Fruit fly (Drosophila melanogaster) whole organism, embryonic: ENCODE results near the gene ATPsynD.

Source experiments
- Ada2b ChIP-seq: fragments of 200-800 bp; sonication (Bioruptor generic); IDR thresholded peaks from 2 replicates; pipeline ENCODE4 v1.3.6; 2022; ENCODE audit warnings: missing biosample characterization, missing genetic modification characterization
- Atf-2 ChIP-seq: fragments of 200-800 bp; sonication (Bioruptor generic); optimal IDR thresholded peaks from 2 replicates; lab custom pipeline; 2016; ENCODE audit warnings: missing biosample characterization, missing genetic modification characterization
- Blimp-1 ChIP-seq: fragments of 200-800 bp; sonication (Bioruptor generic); optimal IDR thresholded peaks from 3 replicates; lab custom pipeline; 2018; ENCODE audit warnings: missing biosample characterization, missing genetic modification characterization, mild to moderate bottlenecking, moderate library complexity, missing genetic modification reagents
- CG10209 ChIP-seq: fragments of 200-800 bp; sonication (Bioruptor generic); optimal IDR thresholded peaks from 3 replicates; lab custom pipeline; 2017; ENCODE audit warnings: missing biosample characterization, mild to moderate bottlenecking, missing genetic modification characterization, missing genetic modification reagents
- CG10959 ChIP-seq: fragments of 200-800 bp; sonication (Bioruptor generic); IDR thresholded peaks from 2 replicates; pipeline ENCODE4 v1.3.6; 2022; ENCODE audit warnings: missing biosample characterization, missing genetic modification characterization
- CG12769 ChIP-seq: fragments of 200-800 bp; sonication (Bioruptor generic); optimal IDR thresholded peaks from 2 replicates; lab custom pipeline; 2019; ENCODE audit warnings: missing biosample characterization, mild to moderate bottlenecking, missing genetic modification characterization, moderate library complexity
- CG13287 ChIP-seq: fragments of 200-800 bp; sonication (Bioruptor generic); IDR thresholded peaks from 2 replicates; pipeline ENCODE4 v1.3.6; 2022; ENCODE audit warnings: missing biosample characterization, missing genetic modification characterization; ENCODE audit not compliant: partially characterized antibody
- CG13894 ChIP-seq: fragments of 200-800 bp; sonication (Bioruptor generic); optimal IDR thresholded peaks from 3 replicates; lab custom pipeline; 2018; ENCODE audit warnings: missing biosample characterization, mild to moderate bottlenecking, missing genetic modification characterization, moderate library complexity
- CG14050 ChIP-seq: fragments of 200-800 bp; sonication (Bioruptor generic); IDR thresholded peaks from 3 replicates; pipeline ENCODE4 v1.3.6; 2022; ENCODE audit warnings: missing biosample characterization, missing genetic modification characterization
- CG18262 ChIP-seq: fragments of 200-800 bp; optimal IDR thresholded peaks from 3 replicates; lab custom pipeline; 2019; ENCODE audit warnings: missing biosample characterization, mild to moderate bottlenecking, missing genetic modification characterization, moderate library complexity
- CG2116 ChIP-seq: fragments of 200-800 bp; sonication (Bioruptor generic); optimal IDR thresholded peaks from 3 replicates; lab custom pipeline; 2018; ENCODE audit warnings: missing biosample characterization, mild to moderate bottlenecking, missing genetic modification characterization
- CG3163 ChIP-seq: fragments of 200-800 bp; sonication (Bioruptor generic); optimal IDR thresholded peaks from 3 replicates; lab custom pipeline; 2016; ENCODE audit warnings: missing biosample characterization, missing genetic modification characterization
- CG3726 ChIP-seq: fragments of 200-800 bp; sonication (Bioruptor generic); IDR thresholded peaks from 3 replicates; pipeline ENCODE4, ENCODE4 v1.3.6; 2022; ENCODE audit warnings: missing biosample characterization, missing genetic modification characterization
- CG4360 ChIP-seq: fragments of 200-800 bp; sonication (Bioruptor generic); IDR thresholded peaks from 2 replicates; pipeline ENCODE4 v1.3.6; 2022; ENCODE audit warnings: missing biosample characterization, missing genetic modification characterization
- CG5953 ChIP-seq: fragments of 200-800 bp; sonication (Bioruptor generic); IDR thresholded peaks from 2 replicates; pipeline ENCODE4 v1.3.6; 2022; ENCODE audit warnings: missing biosample characterization, missing genetic modification characterization
- CG7745 ChIP-seq: fragments of 200-800 bp; sonication (Bioruptor generic); optimal IDR thresholded peaks from 2 replicates; lab custom pipeline; 2018; ENCODE audit warnings: missing biosample characterization, mild to moderate bottlenecking, missing genetic modification characterization, moderate library complexity
- CG8924 ChIP-seq: fragments of 200-800 bp; optimal IDR thresholded peaks from 3 replicates; lab custom pipeline; 2019; ENCODE audit warnings: missing biosample characterization, mild to moderate bottlenecking, missing genetic modification characterization, moderate library complexity
- Chrac-16 ChIP-seq: fragments of 200-800 bp; sonication (Bioruptor generic); optimal IDR thresholded peaks from 3 replicates; lab custom pipeline; 2016; ENCODE audit warnings: missing biosample characterization, missing genetic modification characterization
- Dad ChIP-seq: fragments of 200-800 bp; sonication (Bioruptor generic); optimal IDR thresholded peaks from 3 replicates; lab custom pipeline; 2016; ENCODE audit warnings: missing biosample characterization, missing genetic modification characterization
- Eip74EF ChIP-seq, 2 experiments: fragments of 200-800 bp in 1 of 2; fragments of >200 bp in 1 of 2; sonication (Bioruptor generic) in 1 of 2; optimal IDR thresholded peaks; 2 replicates each; lab custom pipeline; 2017 to 2019; ENCODE audit warnings: missing biosample characterization in 2 of 2, missing genetic modification characterization in 2 of 2, mild to moderate bottlenecking in 1 of 2, moderate library complexity in 1 of 2
- Hr39 ChIP-seq: fragments of >200 bp; optimal IDR thresholded peaks from 2 replicates; lab custom pipeline; 2017
- MESR4 ChIP-seq: fragments of 200-800 bp; sonication (Bioruptor generic); optimal IDR thresholded peaks from 2 replicates; lab custom pipeline; 2018; ENCODE audit warnings: missing biosample characterization, mild to moderate bottlenecking, missing genetic modification characterization, moderate library complexity
- Nf-YB ChIP-seq: fragments of 200-800 bp; sonication (Bioruptor generic); optimal IDR thresholded peaks from 3 replicates; lab custom pipeline; 2019; ENCODE audit warnings: missing biosample characterization, mild to moderate bottlenecking, missing genetic modification characterization, moderate library complexity
- Optix ChIP-seq: fragments of 200-800 bp; sonication (Bioruptor generic); IDR thresholded peaks from 3 replicates; pipeline ENCODE4 v1.3.6; 2022; ENCODE audit warnings: missing biosample characterization, missing genetic modification characterization
- abd-A ChIP-seq: fragments of 200-800 bp; sonication (Bioruptor generic); optimal IDR thresholded peaks from 3 replicates; lab custom pipeline; 2019; ENCODE audit warnings: missing biosample characterization, mild to moderate bottlenecking, missing genetic modification characterization, moderate library complexity
- ara ChIP-seq: fragments of 200-800 bp; sonication (Bioruptor generic); IDR thresholded peaks from 2 replicates; pipeline ENCODE4 v1.3.6; 2022; ENCODE audit warnings: missing biosample characterization, missing genetic modification characterization
- bowl ChIP-seq: fragments of 200-800 bp; sonication (Bioruptor generic); IDR thresholded peaks from 2 replicates; pipeline ENCODE4 v1.3.6; 2022; ENCODE audit warnings: missing biosample characterization, missing genetic modification characterization
- cato ChIP-seq: fragments of 200-800 bp; sonication (Bioruptor generic); optimal IDR thresholded peaks from 2 replicates; lab custom pipeline; 2016; ENCODE audit warnings: missing biosample characterization, missing genetic modification characterization, borderline replicate concordance
- chinmo ChIP-seq: fragments of 200-800 bp; sonication (Bioruptor generic); IDR thresholded peaks from 4 replicates; pipeline ENCODE4 v1.3.6; 2022; ENCODE audit warnings: missing biosample characterization, missing genetic modification characterization; ENCODE audit not compliant: partially characterized antibody
- chm ChIP-seq: fragments of 200-800 bp; sonication (Bioruptor generic); IDR thresholded peaks from 2 replicates; pipeline ENCODE4 v1.3.6; 2022; ENCODE audit warnings: missing biosample characterization, missing genetic modification characterization
- chn ChIP-seq: fragments of 200-800 bp; sonication (Bioruptor generic); optimal IDR thresholded peaks from 2 replicates; lab custom pipeline; 2016; ENCODE audit warnings: missing biosample characterization, missing genetic modification characterization
- crol ChIP-seq: fragments of 200-800 bp; sonication (Bioruptor generic); IDR thresholded peaks from 2 replicates; pipeline ENCODE4 v1.3.6; 2022; ENCODE audit warnings: missing biosample characterization, missing genetic modification characterization
- disco-r ChIP-seq: fragments of 200-800 bp; sonication (Bioruptor generic); optimal IDR thresholded peaks from 2 replicates; lab custom pipeline; 2016; ENCODE audit warnings: missing biosample characterization, missing genetic modification characterization
- en ChIP-seq: fragments of 200-800 bp; sonication (Bioruptor generic); optimal IDR thresholded peaks from 2 replicates; lab custom pipeline; 2016; ENCODE audit warnings: missing biosample characterization, missing genetic modification characterization
- gem ChIP-seq: fragments of 200-800 bp; sonication (Bioruptor generic); optimal IDR thresholded peaks from 2 replicates; lab custom pipeline; 2019; ENCODE audit warnings: missing biosample characterization, mild to moderate bottlenecking, missing genetic modification characterization, moderate library complexity
- klu ChIP-seq: fragments of 200-800 bp; sonication (Bioruptor generic); IDR thresholded peaks from 2 replicates; pipeline ENCODE4 v1.3.6; 2022; ENCODE audit warnings: missing biosample characterization, missing genetic modification characterization
- lab ChIP-seq: fragments of 200-800 bp; sonication (Bioruptor generic); optimal IDR thresholded peaks from 3 replicates; lab custom pipeline; 2017; ENCODE audit warnings: missing biosample characterization, missing genetic modification characterization, mild to moderate bottlenecking, moderate library complexity, missing genetic modification reagents
- nerfin-2 ChIP-seq: fragments of 200-800 bp; sonication (Bioruptor generic); IDR thresholded peaks from 2 replicates; pipeline ENCODE4 v1.3.6; 2022; ENCODE audit warnings: missing biosample characterization, missing genetic modification characterization; ENCODE audit not compliant: partially characterized antibody
- nom ChIP-seq: fragments of 200-800 bp; sonication (Bioruptor generic); optimal IDR thresholded peaks from 2 replicates; lab custom pipeline; 2017; ENCODE audit warnings: missing biosample characterization, missing genetic modification characterization, mild to moderate bottlenecking, moderate library complexity, missing genetic modification reagents
- oc ChIP-seq: fragments of 200-800 bp; sonication (Bioruptor generic); optimal IDR thresholded peaks from 2 replicates; lab custom pipeline; 2018; ENCODE audit warnings: missing biosample characterization, mild to moderate bottlenecking, missing genetic modification characterization, moderate library complexity
- prd ChIP-seq, 3 experiments: fragments of >200 bp in 2 of 3; fragments of 200-800 bp in 1 of 3; sonication (Bioruptor generic) in 1 of 3; optimal IDR thresholded peaks in 2 of 3; IDR thresholded peaks in 1 of 3; 2 replicates in 2 of 3; 3 replicates in 1 of 3; pipeline versions ENCODE4 v1.3.6 to Lab custom; 2017 to 2022; ENCODE audit warnings: missing biosample characterization in 1 of 3, missing genetic modification characterization in 1 of 3
- ranshi ChIP-seq: fragments of 200-800 bp; sonication (Bioruptor generic); IDR thresholded peaks from 2 replicates; pipeline ENCODE4 v1.3.6; 2022; ENCODE audit warnings: missing biosample characterization, missing genetic modification characterization
- repo ChIP-seq: fragments of 200-800 bp; sonication (Bioruptor generic); optimal IDR thresholded peaks from 2 replicates; lab custom pipeline; 2016; ENCODE audit warnings: missing biosample characterization, missing genetic modification characterization
- row ChIP-seq: fragments of 200-800 bp; sonication (Bioruptor generic); IDR thresholded peaks from 3 replicates; pipeline ENCODE4 v1.3.6; 2022; ENCODE audit warnings: missing biosample characterization, missing genetic modification characterization
- sd ChIP-seq: fragments of 200-800 bp; sonication (Bioruptor generic); optimal IDR thresholded peaks from 3 replicates; lab custom pipeline; 2018; ENCODE audit warnings: missing biosample characterization, mild to moderate bottlenecking, missing genetic modification characterization, moderate library complexity
- sima ChIP-seq: fragments of 200-800 bp; sonication (Bioruptor generic); optimal IDR thresholded peaks from 2 replicates; lab custom pipeline; 2016; ENCODE audit warnings: missing biosample characterization, missing genetic modification characterization
- so ChIP-seq: fragments of 200-800 bp; sonication (Bioruptor generic); IDR thresholded peaks from 3 replicates; pipeline ENCODE4 v1.3.6; 2022; ENCODE audit warnings: missing biosample characterization, missing genetic modification characterization
- vvl ChIP-seq: fragments of 200-800 bp; sonication (Bioruptor generic); IDR thresholded peaks from 2 replicates; pipeline ENCODE4 v1.3.6; 2022; ENCODE audit warnings: missing biosample characterization, missing genetic modification characterization
- wek ChIP-seq: fragments of 200-800 bp; sonication (Bioruptor generic); optimal IDR thresholded peaks from 3 replicates; lab custom pipeline; 2018; ENCODE audit warnings: missing biosample characterization, mild to moderate bottlenecking, missing genetic modification characterization, moderate library complexity
- yki ChIP-seq: fragments of >200 bp; optimal IDR thresholded peaks from 3 replicates; lab custom pipeline; 2018

The ATPsynD gene

dm6 chr3R:19111159-19111558 is 16.4 kb downstream of the ATPsynD start:
- TF ChIP-seq CG14050 (GFP tag; lab: Robert Waterston, UW), result no peak
- TF ChIP-seq gem, result no peak
- TF ChIP-seq CG4360 (GFP tag; lab: Robert Waterston, UW), result no peak
- 0 out of 2 replicates have a peak, but pooled peaks have one; percentile 13 for TF ChIP-seq crol (GFP tag; lab: Robert Waterston, UW)
- peak; percentile 64 for TF ChIP-seq oc (tag; lab: Kevin White, UChicago)
- no peak for TF ChIP-seq prd (optimal IDR thresholded peaks at IDR 0.05; lab: Kevin White, UChicago)
- no peak for TF ChIP-seq prd (GFP tag; IDR thresholded peaks at IDR 0.05; lab: Robert Waterston, UW)
- no peak for TF ChIP-seq CG7745 (tag; lab: Kevin White, UChicago)
- no peak for TF ChIP-seq CG5953
- TF ChIP-seq MESR4 (GFP tag; lab: Kevin White, UChicago), result no peak
- peak; percentile 63 for TF ChIP-seq sd (tag; lab: Kevin White, UChicago)
- no peak for TF ChIP-seq Chrac-16 (GFP tag; lab: Kevin White, UChicago)
- TF ChIP-seq CG3163 (GFP tag; lab: Kevin White, UChicago), result no peak
- TF ChIP-seq yki (lab: Kevin White, UChicago), result no peak
- TF ChIP-seq vvl (GFP tag; lab: Robert Waterston, UW), result peak; percentile 90
- TF ChIP-seq disco-r (GFP tag; lab: Kevin White, UChicago), result no peak
- no peak for TF ChIP-seq CG2116
- TF ChIP-seq CG12769 (tag; lab: Kevin White, UChicago), result peak; percentile 79
- TF ChIP-seq CG10209 (GFP tag; lab: Kevin White, UChicago), result no peak
- no peak for TF ChIP-seq lab (GFP tag; lab: Kevin White, UChicago)
- TF ChIP-seq ara (GFP tag; lab: Robert Waterston, UW), result no peak
- peak; percentile 38 for TF ChIP-seq Hr39 (lab: Kevin White, UChicago)
- TF ChIP-seq Eip74EF (GFP tag; optimal IDR thresholded peaks at IDR 0.05; lab: Kevin White, UChicago), result peak in 1 of 2 experiments; percentile 54
- no peak for TF ChIP-seq en (GFP tag; lab: Kevin White, UChicago)
- no peak for TF ChIP-seq CG8924
- no peak for TF ChIP-seq klu
- no peak for TF ChIP-seq Nf-YB
- TF ChIP-seq bowl, result no peak
- TF ChIP-seq CG13287, result no peak
- TF ChIP-seq abd-A (tag; lab: Kevin White, UChicago), result no peak
- TF ChIP-seq Dad (GFP tag; lab: Kevin White, UChicago), result no peak
- TF ChIP-seq chinmo (GFP tag; lab: Robert Waterston, UW), result peak; percentile 62; the same call in 1 of the 4 replicates
- no peak for TF ChIP-seq CG18262 (tag; lab: Kevin White, UChicago)

dm6 chr3R:19112372-19112771 is 17.6 kb downstream of the ATPsynD start:
- TF ChIP-seq nom, result peak; percentile 4
- no peak for TF ChIP-seq sima (GFP tag; lab: Kevin White, UChicago)
- TF ChIP-seq, all 482 proteins: peak for 1

dm6 chr3R:19113836-19114235 is 19.0 kb downstream of the ATPsynD start:
- TF ChIP-seq nerfin-2, result peak; percentile 65; the same call in 1 of the 2 replicates
- peak; percentile 50 for TF ChIP-seq Blimp-1 (GFP tag; lab: Kevin White, UChicago)
- TF ChIP-seq cato (GFP tag; lab: Kevin White, UChicago), result no peak
- 0 out of 3 replicates have a peak, but pooled peaks have one; percentile 30 for TF ChIP-seq Optix (GFP tag; lab: Robert Waterston, UW)
- TF ChIP-seq so, result 0 out of 3 replicates have a peak, but pooled peaks have one; percentile 8
- TF ChIP-seq CG13894 (tag; lab: Kevin White, UChicago), result no peak
- no peak for TF ChIP-seq ranshi
- TF ChIP-seq chn (GFP tag; lab: Kevin White, UChicago), result peak; percentile 38
- TF ChIP-seq wek (GFP tag; lab: Kevin White, UChicago), result no peak
- no peak for TF ChIP-seq Atf-2
- no peak for TF ChIP-seq repo (GFP tag; lab: Kevin White, UChicago)
- no peak for TF ChIP-seq chm
- no peak for TF ChIP-seq CG10959
- peak; percentile 26; the same call in 1 of the 2 replicates for TF ChIP-seq Ada2b (GFP tag; lab: Robert Waterston, UW)
- no peak for TF ChIP-seq CG3726 (GFP tag; lab: Robert Waterston, UW)
- TF ChIP-seq row (GFP tag; lab: Robert Waterston, UW), result peak; percentile 49; the same call in 2 of the 3 replicates
